Worm (Caenorhabditis elegans) whole organism, L1 larva: ENCODE data around the gene F19G12.1.

ENCODE experiments used
- aha-1 ChIP-seq: fragments of 150-350 bp; optimal IDR thresholded peaks from 2 replicates; lab custom pipeline; 2014; ENCODE audit warnings: missing biosample characterization, missing genetic modification characterization
- blmp-1 ChIP-seq: fragments of 150-350 bp; optimal IDR thresholded peaks from 2 replicates; lab custom pipeline; 2014; ENCODE audit warnings: missing biosample characterization, missing genetic modification characterization
- ceh-8 ChIP-seq: fragments of 200-800 bp; sonication (Bioruptor generic); optimal IDR thresholded peaks from 2 replicates; lab custom pipeline; 2018; ENCODE audit warnings: mild to moderate bottlenecking, missing genetic modification characterization, moderate library complexity, missing compliant biosample characterization
- ceh-82 ChIP-seq, 3 experiments: fragments of 150-350 bp in 1 of 3; sonication (generic microtip) in 2 of 3; optimal IDR thresholded peaks; 2 replicates each; lab custom pipeline; 2014 to 2017; ENCODE audit warnings: missing biosample characterization in 3 of 3, missing genetic modification characterization in 3 of 3
- ceh-88 ChIP-seq: fragments of 200-800 bp; sonication (Bioruptor generic); IDR thresholded peaks from 2 replicates; pipeline ENCODE4 v1.3.6; 2022; ENCODE audit warnings: missing genetic modification characterization, missing compliant biosample characterization
- ces-1 ChIP-seq: fragments of 150-350 bp; optimal IDR thresholded peaks from 2 replicates; lab custom pipeline; 2014; ENCODE audit warnings: missing biosample characterization, missing genetic modification reagents, missing genetic modification characterization
- dpl-1 ChIP-seq, 3 experiments: fragments of 150-350 bp in 2 of 3; sonication (generic microtip) in 1 of 3; optimal IDR thresholded peaks; 2 replicates each; lab custom pipeline; 2014 to 2017; ENCODE audit warnings: missing biosample characterization in 3 of 3, missing genetic modification characterization in 3 of 3, missing genetic modification reagents in 3 of 3
- efl-1 ChIP-seq, 4 experiments: fragments of 150-350 bp; optimal IDR thresholded peaks in 3 of 4; peaks in 1 of 4; 1 replicate in 1 of 4; 2 replicates in 3 of 4; lab custom pipeline; 2014; ENCODE audit warnings: missing biosample characterization in 2 of 4, missing genetic modification characterization in 2 of 4, missing genetic modification reagents in 2 of 4
- efl-3 ChIP-seq: fragments of 200-800 bp; sonication (Bioruptor generic); optimal IDR thresholded peaks from 2 replicates; lab custom pipeline; 2018; ENCODE audit warnings: mild to moderate bottlenecking, missing genetic modification characterization, missing compliant biosample characterization
- egl-13 ChIP-seq: sonication (generic microtip); optimal IDR thresholded peaks from 2 replicates; lab custom pipeline; 2016; ENCODE audit warnings: missing genotype, missing genetic modification reagents, missing genetic modification characterization, missing compliant biosample characterization
- ets-5 ChIP-seq: fragments of 200-800 bp; sonication (Bioruptor generic); IDR thresholded peaks from 2 replicates; pipeline ENCODE4 v1.3.6; 2022; ENCODE audit warnings: missing genetic modification characterization, missing compliant biosample characterization
- fkh-10 ChIP-seq: sonication (generic microtip); optimal IDR thresholded peaks from 2 replicates; lab custom pipeline; 2017; ENCODE audit warnings: missing biosample characterization, missing genetic modification reagents, missing genetic modification characterization
- fos-1 ChIP-seq: fragments of 150-350 bp; optimal IDR thresholded peaks from 2 replicates; lab custom pipeline; 2014; ENCODE audit warnings: missing biosample characterization, missing genetic modification characterization
- hlh-4 ChIP-seq: sonication (generic microtip); optimal IDR thresholded peaks from 2 replicates; lab custom pipeline; 2016; ENCODE audit warnings: mild to moderate bottlenecking, missing genetic modification characterization, missing compliant biosample characterization
- irx-1 ChIP-seq: sonication (generic microtip); optimal IDR thresholded peaks from 2 replicates; lab custom pipeline; 2016; ENCODE audit warnings: missing genetic modification characterization, missing compliant biosample characterization
- lin-13 ChIP-seq: fragments of 150-350 bp; optimal IDR thresholded peaks from 2 replicates; lab custom pipeline; 2014; ENCODE audit warnings: missing biosample characterization, missing genetic modification reagents, missing genetic modification characterization
- lin-14 ChIP-seq: fragments of 200-800 bp; sonication (Bioruptor generic); optimal IDR thresholded peaks from 2 replicates; lab custom pipeline; 2018; ENCODE audit warnings: mild to moderate bottlenecking, missing genetic modification characterization, moderate library complexity, missing compliant biosample characterization
- lin-35 ChIP-seq, 2 experiments: fragments of 150-350 bp; optimal IDR thresholded peaks; 2 replicates each; lab custom pipeline; 2014; ENCODE audit warnings: missing biosample characterization in 2 of 2, missing genetic modification characterization in 2 of 2, missing genetic modification reagents in 2 of 2
- lir-3 ChIP-seq: sonication (generic microtip); optimal IDR thresholded peaks from 2 replicates; lab custom pipeline; 2016; ENCODE audit warnings: mild to moderate bottlenecking, missing genetic modification characterization, moderate library complexity, missing compliant biosample characterization; ENCODE audit not compliant: poor library complexity
- lsy-2 ChIP-seq, 2 experiments: fragments of 150-350 bp; optimal IDR thresholded peaks; 2 replicates each; lab custom pipeline; 2014; ENCODE audit warnings: missing biosample characterization in 2 of 2, missing genetic modification characterization in 2 of 2
- mdl-1 ChIP-seq, 2 experiments: fragments of 150-350 bp; optimal IDR thresholded peaks; 2 replicates each; lab custom pipeline; 2014 to 2017; ENCODE audit warnings: missing biosample characterization in 2 of 2, missing genetic modification characterization in 2 of 2, inconsistent platforms in 1 of 2
- mep-1 ChIP-seq: fragments of 150-350 bp; optimal IDR thresholded peaks from 2 replicates; lab custom pipeline; 2014; ENCODE audit warnings: missing biosample characterization, missing genetic modification characterization
- nhr-11 ChIP-seq: fragments of 150-350 bp; optimal IDR thresholded peaks from 2 replicates; lab custom pipeline; 2014; ENCODE audit warnings: missing biosample characterization, missing genetic modification characterization
- nhr-20 ChIP-seq: sonication (generic microtip); optimal IDR thresholded peaks from 2 replicates; lab custom pipeline; 2016; ENCODE audit warnings: mild to moderate bottlenecking, missing genetic modification characterization, missing compliant biosample characterization
- nhr-28 ChIP-seq: fragments of 150-350 bp; optimal IDR thresholded peaks from 2 replicates; lab custom pipeline; 2014; ENCODE audit warnings: missing biosample characterization, missing genetic modification characterization
- nhr-77 ChIP-seq: fragments of 150-350 bp; optimal IDR thresholded peaks from 2 replicates; lab custom pipeline; 2014; ENCODE audit warnings: missing biosample characterization, missing genetic modification characterization
- nhr-85 ChIP-seq: sonication (generic microtip); peaks from one replicate; lab custom pipeline; 2016; ENCODE audit warnings: missing genetic modification characterization, inconsistent platforms, missing compliant biosample characterization
- nhr-90 ChIP-seq: sonication (generic microtip); optimal IDR thresholded peaks from 2 replicates; lab custom pipeline; 2016; ENCODE audit warnings: mild to moderate bottlenecking, missing genetic modification characterization, missing compliant biosample characterization; ENCODE audit not compliant: poor library complexity
- rnt-1 ChIP-seq: sonication (generic microtip); optimal IDR thresholded peaks from 2 replicates; lab custom pipeline; 2016; ENCODE audit warnings: mild to moderate bottlenecking, missing genetic modification characterization, moderate library complexity, missing compliant biosample characterization
- skn-1 ChIP-seq: fragments of 150-350 bp; optimal IDR thresholded peaks from 2 replicates; lab custom pipeline; 2014; ENCODE audit warnings: missing biosample characterization, missing genetic modification characterization
- snu-23 ChIP-seq: sonication (generic microtip); optimal IDR thresholded peaks from 2 replicates; lab custom pipeline; 2016; ENCODE audit warnings: missing genetic modification characterization, missing compliant biosample characterization
- tbx-2 ChIP-seq: sonication (generic microtip); optimal IDR thresholded peaks from 2 replicates; lab custom pipeline; 2016; ENCODE audit warnings: missing genetic modification characterization, missing compliant biosample characterization
- tlp-1 ChIP-seq: fragments of 150-350 bp; optimal IDR thresholded peaks from 2 replicates; lab custom pipeline; 2014; ENCODE audit warnings: missing biosample characterization, missing genetic modification characterization
- unc-130 ChIP-seq: fragments of 150-350 bp; optimal IDR thresholded peaks from 2 replicates; lab custom pipeline; 2017; ENCODE audit warnings: missing biosample characterization, missing genetic modification characterization, inconsistent platforms
- unc-30 ChIP-seq: sonication (generic microtip); optimal IDR thresholded peaks from 2 replicates; lab custom pipeline; 2017; ENCODE audit warnings: missing biosample characterization, missing genetic modification characterization
- unc-86 ChIP-seq: sonication (generic microtip); optimal IDR thresholded peaks from 2 replicates; lab custom pipeline; 2016; ENCODE audit warnings: missing genetic modification characterization, missing compliant biosample characterization
- unc-98 ChIP-seq: fragments of 200-800 bp; sonication (Bioruptor generic); IDR thresholded peaks from 2 replicates; pipeline ENCODE4 v1.3.6; 2022; ENCODE audit warnings: missing genetic modification characterization, missing compliant biosample characterization
- vab-15 ChIP-seq: sonication (generic microtip); optimal IDR thresholded peaks from 2 replicates; lab custom pipeline; 2017; ENCODE audit warnings: missing genotype, mild to moderate bottlenecking, missing genetic modification characterization, missing compliant biosample characterization
- zip-4 ChIP-seq: fragments of 200-800 bp; sonication (Bioruptor generic); optimal IDR thresholded peaks from 2 replicates; lab custom pipeline; 2018; ENCODE audit warnings: mild to moderate bottlenecking, missing genetic modification characterization, moderate library complexity, missing compliant biosample characterization
- ztf-4 ChIP-seq: fragments of 150-350 bp; optimal IDR thresholded peaks from 2 replicates; lab custom pipeline; 2014; ENCODE audit warnings: missing biosample characterization, missing genetic modification characterization

Gene F19G12.1

ce11 chrX:1477932-1478331, 47.1 kb downstream of the F19G12.1 start (continued):
- TF ChIP-seq nhr-20 (tag; lab: Kevin White, UChicago): peak; percentile 66
- TF ChIP-seq irx-1: no peak
- no peak for TF ChIP-seq hlh-4 (tag; lab: Kevin White, UChicago)
- TF ChIP-seq nhr-28 (tag; lab: Kevin White, UChicago): no peak
- no peak for TF ChIP-seq tlp-1 (tag; lab: Kevin White, UChicago)
- TF ChIP-seq fkh-10: no peak
- TF ChIP-seq skn-1 (tag; lab: Kevin White, UChicago): no peak
- TF ChIP-seq ets-5 (GFP tag; lab: Robert Waterston, UW): no peak
- no peak for TF ChIP-seq unc-98 (GFP tag; lab: Robert Waterston, UW)
- peak; percentile 61 for TF ChIP-seq nhr-90 (tag; lab: Kevin White, UChicago)
- no peak for TF ChIP-seq egl-13
- TF ChIP-seq vab-15: no peak
- TF ChIP-seq zip-4 (GFP tag; lab: Kevin White, UChicago): no peak
- no peak for TF ChIP-seq lir-3 (tag; lab: Kevin White, UChicago)
- TF ChIP-seq mdl-1 (tag; optimal IDR thresholded peaks at IDR 0.05; lab: Kevin White, UChicago): peak in 1 of 2 experiments; percentile 46
- no peak for TF ChIP-seq nhr-77

ce11 chrX:1478569-1478968, 47.8 kb downstream of the F19G12.1 start:
- TF ChIP-seq efl-1 (optimal IDR thresholded peaks at IDR 0.05; lab: Kevin White, UChicago) (no peak), efl-1 (GFP tag; optimal IDR thresholded peaks at IDR 0.05 in 1 of 2; lab: Kevin White, UChicago) (peak in 1 of 2 experiments; percentile 42), rnt-1 (no peak), fkh-10 (peak; percentile 52), nhr-85 (tag; lab: Kevin White, UChicago) (no peak), blmp-1 (tag; lab: Kevin White, UChicago) (no peak), ceh-8 (GFP tag; lab: Kevin White, UChicago) (no peak), unc-86 (no peak), mdl-1 (tag; optimal IDR thresholded peaks at IDR 0.05; lab: Kevin White, UChicago) (no peak), lin-14 (GFP tag; lab: Kevin White, UChicago) (peak; percentile 53), snu-23 (GFP tag; lab: Kevin White, UChicago) (no peak), nhr-11 (no peak), dpl-1 (GFP tag; optimal IDR thresholded peaks at IDR 0.05; lab: Kevin White, UChicago) (no peak), aha-1 (tag; lab: Kevin White, UChicago) (no peak), hlh-4 (tag; lab: Kevin White, UChicago) (no peak), unc-30 (tag; lab: Kevin White, UChicago) (no peak), efl-3 (no peak), ztf-4 (tag; lab: Kevin White, UChicago) (no peak), skn-1 (tag; lab: Kevin White, UChicago) (peak; percentile 16), lsy-2 (tag; optimal IDR thresholded peaks at IDR 0.05; lab: Kevin White, UChicago) (no peak), ceh-82 (tag; optimal IDR thresholded peaks at IDR 0.05; lab: Kevin White, UChicago) (peak in 1 of 3 experiments; percentile 3), fos-1 (tag; lab: Kevin White, UChicago) (no peak), zip-4 (GFP tag; lab: Kevin White, UChicago) (no peak), nhr-20 (tag; lab: Kevin White, UChicago) (no peak), lin-35 (GFP tag; optimal IDR thresholded peaks at IDR 0.05; lab: Kevin White, UChicago) (no peak), mep-1 (no peak), tbx-2 (tag; lab: Kevin White, UChicago) (no peak), nhr-90 (tag; lab: Kevin White, UChicago) (no peak), unc-130 (tag; lab: Kevin White, UChicago) (no peak)
- TF ChIP-seq, all 84 proteins: peak for 5

- no peak for TF ChIP-seq efl-1 (optimal IDR thresholded peaks at IDR 0.05; lab: Kevin White, UChicago)
- peak in 1 of 2 experiments; percentile 21 for TF ChIP-seq efl-1 (GFP tag; optimal IDR thresholded peaks at IDR 0.05 in 1 of 2; lab: Kevin White, UChicago)
- peak; percentile 16 for TF ChIP-seq zip-4 (GFP tag; lab: Kevin White, UChicago)
- no peak for TF ChIP-seq nhr-20 (tag; lab: Kevin White, UChicago)
- TF ChIP-seq lin-14 (GFP tag; lab: Kevin White, UChicago): peak; percentile 38
- TF ChIP-seq ces-1: no peak
- peak in 2 of 3 experiments; percentile 18 to 21 for TF ChIP-seq ceh-82 (tag; optimal IDR thresholded peaks at IDR 0.05; lab: Kevin White, UChicago)
- TF ChIP-seq lin-35 (GFP tag; optimal IDR thresholded peaks at IDR 0.05; lab: Kevin White, UChicago): no peak
- TF ChIP-seq ceh-88 (GFP tag; lab: Robert Waterston, UW): 0 out of 2 replicates have a peak, but pooled peaks have one; percentile 11
- peak; percentile 77 for TF ChIP-seq skn-1 (tag; lab: Kevin White, UChicago)
- TF ChIP-seq lin-13 (GFP tag; lab: Kevin White, UChicago): no peak
- TF ChIP-seq irx-1: no peak
These were observed 48.4 kb downstream of the F19G12.1 start, which contains the start of gene acly-1 for ce11 chrX:1479190-1479589. TSS of gene acly-1 (plus strand) at chrX:1479542.
